Worm (Caenorhabditis elegans): Measurements from ENCODE around the gene R02F2.10.

DNA sequence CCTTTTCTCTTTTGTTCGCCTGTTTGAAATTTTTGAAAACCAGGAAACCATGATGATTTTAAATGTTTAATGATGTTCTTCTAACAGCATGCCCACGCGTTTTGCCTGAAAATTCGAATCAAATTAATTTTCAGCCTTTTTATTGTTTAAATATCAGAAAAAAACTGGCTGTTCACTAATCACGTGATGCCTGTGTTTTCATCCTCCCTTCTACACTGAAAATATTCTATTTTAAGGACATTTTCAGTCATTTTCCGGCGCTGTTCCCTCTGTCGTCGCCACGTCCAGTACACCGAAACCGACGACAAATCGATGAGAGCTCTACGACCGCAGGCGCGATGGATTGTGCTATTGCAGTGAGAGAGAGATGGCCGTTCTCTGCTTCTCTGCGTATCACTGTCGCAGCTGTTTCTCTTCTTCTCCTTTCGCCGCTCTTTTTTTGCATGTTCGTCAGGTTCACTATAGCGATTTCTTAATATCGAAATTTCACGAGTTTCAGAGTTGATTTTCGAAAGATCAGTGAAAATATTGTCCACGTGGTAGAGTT lies 28.3 kb upstream of the R02F2.10 start, which contains the start of gene F48E8.8:
- TF ChIP-seq ama-1 (optimal IDR thresholded peaks at IDR 0.05) (no peak), F13C5.2 (tag; optimal IDR thresholded peaks at IDR 0.05) (peak; percentile 23), ceh-13 (GFP tag; optimal IDR thresholded peaks at IDR 0.05) (no peak)
